Fruit fly (Drosophila melanogaster) whole organism, embryonic: Measurements from ENCODE around the gene Lcp65Aa.
"Not testable (repeated sequence)": the region's sequence is repeated elsewhere in the genome, so short reads cannot be mapped to it uniquely, and the experiment has no call there.

Source experiments
- B-H1 ChIP-seq: fragments of 200-800 bp; sonication (Bioruptor generic); IDR thresholded peaks from 3 replicates; pipeline ENCODE4 v1.3.6; 2022; ENCODE audit warnings: missing biosample characterization, missing genetic modification characterization
- CG1647 ChIP-seq: fragments of 200-800 bp; sonication (Bioruptor generic); optimal IDR thresholded peaks from 3 replicates; lab custom pipeline; 2016; ENCODE audit warnings: missing biosample characterization, missing genetic modification characterization
- HHEX ChIP-seq: fragments of 200-800 bp; sonication (Bioruptor generic); optimal IDR thresholded peaks from 3 replicates; lab custom pipeline; 2017; ENCODE audit warnings: missing biosample characterization, mild to moderate bottlenecking, missing genetic modification characterization, missing genetic modification reagents
- HmgD ChIP-seq: fragments of 200-800 bp; sonication (Bioruptor generic); optimal IDR thresholded peaks from 3 replicates; lab custom pipeline; 2016; ENCODE audit warnings: missing biosample characterization, missing genetic modification characterization

dm6 chr3L:6150757-6151354 is at the start of gene Lcp65Aa, which contains the start of gene Cpr65Ax2:
- not testable (repeated sequence) for TF ChIP-seq HmgD (GFP tag; lab: Kevin White, UChicago); B-H1 (GFP tag; lab: Robert Waterston, UW); CG1647 (GFP tag; lab: Kevin White, UChicago); HHEX
